Worm (Caenorhabditis elegans): ENCODE measurements around the gene tra-4.

DNA sequence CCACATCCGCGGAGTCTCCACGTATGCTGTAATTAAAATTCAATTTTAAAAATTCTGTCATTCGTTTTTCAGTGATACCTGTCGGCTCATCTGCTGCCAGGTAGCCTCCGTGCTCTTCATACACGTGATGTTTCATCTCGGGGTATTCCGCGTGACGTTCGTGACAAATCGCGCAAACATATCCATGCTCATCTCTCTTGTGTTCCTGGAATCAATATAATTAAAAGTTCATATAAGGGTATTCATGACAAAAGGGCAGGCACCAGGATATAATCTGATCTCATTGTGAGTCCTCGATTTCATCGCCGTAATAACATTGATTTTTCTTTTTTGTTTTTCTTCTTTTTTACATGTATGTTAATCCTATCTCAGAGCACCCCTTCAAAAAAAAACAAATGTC, 3.4 kb downstream of the tra-4 start:
- TF ChIP-seq rcor-1 (GFP tag; IDR thresholded peaks at IDR 0.05): no peak
- no peak for TF ChIP-seq nhr-27 (tag; optimal IDR thresholded peaks at IDR 0.05)
- TF ChIP-seq hmg-1.2 (GFP tag; IDR thresholded peaks at IDR 0.05): no peak
- no peak for TF ChIP-seq atf-7 (tag; optimal IDR thresholded peaks at IDR 0.05)
- no peak for TF ChIP-seq dpl-1 (GFP tag; optimal IDR thresholded peaks at IDR 0.05)
- no peak for TF ChIP-seq ztf-3 (GFP tag; optimal IDR thresholded peaks at IDR 0.05)
- no peak for TF ChIP-seq ceh-58 (GFP tag; IDR thresholded peaks at IDR 0.05)

All from whole organism, young adult.